Fruit fly (Drosophila melanogaster) whole organism: ENCODE results near the gene grsm.

Experiments
- CG8478 ChIP-seq: fragments of >200 bp; optimal IDR thresholded peaks from 2 replicates; lab custom pipeline; 2018; ENCODE audit warnings: inconsistent platforms
- Dll ChIP-seq: fragments of >200 bp; optimal IDR thresholded peaks from 2 replicates; lab custom pipeline; 2017
- EcR ChIP-seq, 2 experiments: fragments of >200 bp; optimal IDR thresholded peaks; 2 replicates each; lab custom pipeline; 2017; ENCODE audit warnings: missing biosample characterization in 2 of 2, missing genetic modification characterization in 2 of 2, missing genetic modification reagents in 2 of 2
- pan ChIP-seq: fragments of >200 bp; optimal IDR thresholded peaks from 2 replicates; lab custom pipeline; 2017
- psq ChIP-seq: fragments of >200 bp; optimal IDR thresholded peaks from 2 replicates; lab custom pipeline; 2017
- usp ChIP-seq: fragments of >200 bp; optimal IDR thresholded peaks from 2 replicates; lab custom pipeline; 2017; ENCODE audit warnings: missing biosample characterization, missing genetic modification characterization, mixed read lengths

Gene grsm

DNA sequence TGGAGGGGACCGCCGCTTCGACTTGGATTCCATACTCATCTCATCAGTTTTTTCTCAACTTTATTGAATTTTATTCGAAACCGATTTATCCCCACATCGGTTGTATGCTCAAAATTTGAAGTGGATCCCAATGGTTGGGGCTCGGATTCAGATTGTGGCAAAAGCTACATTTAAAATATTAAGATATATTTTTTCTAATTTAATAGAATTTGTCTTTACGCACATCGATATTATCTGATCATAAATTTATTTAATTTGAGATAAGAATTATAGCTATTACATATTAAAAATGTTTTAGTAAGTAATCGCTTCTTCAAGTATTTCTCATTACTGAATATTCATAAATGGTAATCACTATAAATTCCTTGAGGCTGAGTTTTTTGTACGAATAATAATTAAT, 56.3 kb downstream of the grsm start, which contains the start of gene CG10909:
Gene CG10909, minus strand, starts transcription at position 101 of the 400 bp plus-strand sequence.
- TF ChIP-seq pan, result no peak
- no peak for TF ChIP-seq Dll (lab: Kevin White, UChicago)
- no peak for TF ChIP-seq CG8478 (lab: Kevin White, UChicago)
- no peak for TF ChIP-seq psq (lab: Kevin White, UChicago)
- TF ChIP-seq usp (GFP tag; lab: Kevin White, UChicago), result no peak
- no peak for TF ChIP-seq EcR (GFP tag; optimal IDR thresholded peaks at IDR 0.05; lab: Kevin White, UChicago)
